Fruit fly (Drosophila melanogaster): ENCODE measurements around the gene CG13473.

The CG13473 gene

dm6 chr3L:14759984-14760626 lies 31.5 kb downstream of the CG13473 start (continued):
- peak; percentile 75 for TF ChIP-seq CG10979 (tag; optimal IDR thresholded peaks at IDR 0.05)
- peak; percentile 58 for TF ChIP-seq gcm (GFP tag; optimal IDR thresholded peaks at IDR 0.05)
- peak; percentile 75 for TF ChIP-seq Hsf (GFP tag; optimal IDR thresholded peaks at IDR 0.05)
- TF ChIP-seq nerfin-2 (GFP tag; IDR thresholded peaks at IDR 0.05; ENCODE audit: partially characterized antibody) = peak; percentile 30; the same call in 1 of the 2 replicates
- TF ChIP-seq CG4360 (GFP tag; IDR thresholded peaks at IDR 0.05) = no peak
- TF ChIP-seq CG9437 (GFP tag; optimal IDR thresholded peaks at IDR 0.05) = peak; percentile 44
- peak; percentile 56 for TF ChIP-seq dmrt11E (tag; optimal IDR thresholded peaks at IDR 0.05)
- no peak for TF ChIP-seq Doc3 (GFP tag; IDR thresholded peaks at IDR 0.05; ENCODE audit: partially characterized antibody)
- no peak for TF ChIP-seq CG7963 (GFP tag; IDR thresholded peaks at IDR 0.05; ENCODE audit: partially characterized antibody)
- peak; percentile 27 for TF ChIP-seq Spps (tag; optimal IDR thresholded peaks at IDR 0.05)
- peak; percentile 62 for TF ChIP-seq Rfx (GFP tag; IDR thresholded peaks at IDR 0.05)
- TF ChIP-seq fru (optimal IDR thresholded peaks at IDR 0.05) = no peak
- peak; percentile 58 for TF ChIP-seq CG9609 (GFP tag; optimal IDR thresholded peaks at IDR 0.05)
- no peak for TF ChIP-seq CG2129 (GFP tag; IDR thresholded peaks at IDR 0.05; ENCODE audit: partially characterized antibody)
- peak; percentile 57; the same call in 1 of the 2 replicates for TF ChIP-seq CG14014 (GFP tag; IDR thresholded peaks at IDR 0.05)
- peak; percentile 43 for TF ChIP-seq CG34224 (GFP tag; IDR thresholded peaks at IDR 0.05; ENCODE audit: partially characterized antibody)
- no peak for TF ChIP-seq CG1233 (GFP tag; optimal IDR thresholded peaks at IDR 0.05)
- no peak for TF ChIP-seq NC2α (GFP tag; optimal IDR thresholded peaks at IDR 0.05)
- peak; percentile 71 for TF ChIP-seq Fer3 (tag; optimal IDR thresholded peaks at IDR 0.05)
- no peak for TF ChIP-seq lov (optimal IDR thresholded peaks at IDR 0.05)
- TF ChIP-seq lov (GFP tag; IDR thresholded peaks at IDR 0.05) = no peak
- peak; percentile 71; the same call in 1 of the 2 replicates for TF ChIP-seq CG31441 (GFP tag; IDR thresholded peaks at IDR 0.05)
- TF ChIP-seq CG8944 (GFP tag; optimal IDR thresholded peaks at IDR 0.05) = peak; percentile 28
- TF ChIP-seq CG14860 (GFP tag; IDR thresholded peaks at IDR 0.05; ENCODE audit: partially characterized antibody) = no peak
- TF ChIP-seq CG1647 (GFP tag; optimal IDR thresholded peaks at IDR 0.05) = peak; percentile 39
- TF ChIP-seq CG10209 (GFP tag; optimal IDR thresholded peaks at IDR 0.05) = peak; percentile 65
- peak; percentile 63 for TF ChIP-seq Meics (GFP tag; optimal IDR thresholded peaks at IDR 0.05)
- TF ChIP-seq Xrp1 (GFP tag; IDR thresholded peaks at IDR 0.05) = peak; percentile 78
- no peak; the same call in 2 of the 3 replicates for TF ChIP-seq sr (GFP tag; IDR thresholded peaks at IDR 0.05)
- TF ChIP-seq da (GFP tag; optimal IDR thresholded peaks at IDR 0.05) = no peak
- TF ChIP-seq D19B (GFP tag; optimal IDR thresholded peaks at IDR 0.05) = peak; percentile 1
- TF ChIP-seq CG13123 (GFP tag; optimal IDR thresholded peaks at IDR 0.05) = peak; percentile 18
- TF ChIP-seq vvl (GFP tag; IDR thresholded peaks at IDR 0.05) = peak; percentile 60
- TF ChIP-seq CG10959 (GFP tag; IDR thresholded peaks at IDR 0.05) = no peak
- TF ChIP-seq CG7839 (tag; optimal IDR thresholded peaks at IDR 0.05) = peak; percentile 76
- TF ChIP-seq jing (GFP tag; optimal IDR thresholded peaks at IDR 0.05) = peak; percentile 47
- TF ChIP-seq Nf-YC (tag; optimal IDR thresholded peaks at IDR 0.05) = no peak
- peak; percentile 67 for TF ChIP-seq bcd (GFP tag; optimal IDR thresholded peaks at IDR 0.05)
- TF ChIP-seq CG7357 (GFP tag; IDR thresholded peaks at IDR 0.05) = no peak; the same call in 2 of the 3 replicates
- no peak for TF ChIP-seq grn (GFP tag; optimal IDR thresholded peaks at IDR 0.05)
- peak; percentile 17 to 62 for TF ChIP-seq Pdp1 (GFP tag; optimal IDR thresholded peaks at IDR 0.05)
- TF ChIP-seq Lpt (GFP tag; optimal IDR thresholded peaks at IDR 0.05) = no peak
- TF ChIP-seq CG13424 (tag; optimal IDR thresholded peaks at IDR 0.05) = peak; percentile 74
- TF ChIP-seq CG15011 (GFP tag; optimal IDR thresholded peaks at IDR 0.05) = peak; percentile 50
- TF ChIP-seq HLH4C (GFP tag; IDR thresholded peaks at IDR 0.05; ENCODE audit: partially characterized antibody) = peak; percentile 33; the same call in 1 of the 3 replicates
- peak; percentile 47 for TF ChIP-seq CG7556 (GFP tag; optimal IDR thresholded peaks at IDR 0.05)
- TF ChIP-seq ara (GFP tag; IDR thresholded peaks at IDR 0.05) = peak; percentile 61
- peak; percentile 76 for TF ChIP-seq CG9215 (GFP tag; IDR thresholded peaks at IDR 0.05)
- no peak for TF ChIP-seq ac (GFP tag; optimal IDR thresholded peaks at IDR 0.05)
